Worm (Caenorhabditis elegans) whole organism, early embryonic: ENCODE measurements around the gene cul-2.

Source experiments
- B0310.2 ChIP-seq: sonication (generic microtip); optimal IDR thresholded peaks from 2 replicates; lab custom pipeline; 2016; ENCODE audit warnings: mild to moderate bottlenecking, missing genetic modification characterization, missing compliant biosample characterization
- F13C5.2 ChIP-seq: sonication (generic microtip); optimal IDR thresholded peaks from 2 replicates; lab custom pipeline; 2017; ENCODE audit warnings: mild to moderate bottlenecking, missing genetic modification characterization, inconsistent platforms, missing compliant biosample characterization
- aly-1 ChIP-seq: sonication (generic microtip); optimal IDR thresholded peaks from 2 replicates; lab custom pipeline; 2016; ENCODE audit warnings: missing genetic modification characterization, missing compliant biosample characterization
- ama-1 ChIP-seq: fragments of 150-350 bp; optimal IDR thresholded peaks from 2 replicates; lab custom pipeline; 2014
- ceh-13 ChIP-seq: fragments of 200-800 bp; sonication (Bioruptor generic); optimal IDR thresholded peaks from 2 replicates; lab custom pipeline; 2018; ENCODE audit warnings: mild to moderate bottlenecking, missing genetic modification characterization, missing compliant biosample characterization
- ceh-36 ChIP-seq: sonication (generic microtip); optimal IDR thresholded peaks from 2 replicates; lab custom pipeline; 2016; ENCODE audit warnings: missing genetic modification characterization, inconsistent platforms, missing compliant biosample characterization
- ets-7 ChIP-seq: sonication (generic microtip); optimal IDR thresholded peaks from 2 replicates; lab custom pipeline; 2016; ENCODE audit warnings: missing genotype, missing genetic modification characterization, missing compliant biosample characterization
- flt-1 ChIP-seq: fragments of 200-800 bp; sonication (Bioruptor generic); IDR thresholded peaks from 2 replicates; pipeline ENCODE4 v1.3.6; 2022; ENCODE audit warnings: missing genetic modification characterization, missing compliant biosample characterization
- hmbx-1 ChIP-seq: sonication (generic microtip); optimal IDR thresholded peaks from 2 replicates; lab custom pipeline; 2016; ENCODE audit warnings: mild to moderate bottlenecking, missing genetic modification characterization, missing compliant biosample characterization
- hmg-4 ChIP-seq: fragments of 200-800 bp; sonication (Bioruptor generic); optimal IDR thresholded peaks from 2 replicates; lab custom pipeline; 2018; ENCODE audit warnings: mild to moderate bottlenecking, missing genetic modification characterization, missing compliant biosample characterization
- hnd-1 ChIP-seq: sonication (generic microtip); optimal IDR thresholded peaks from 2 replicates; lab custom pipeline; 2016; ENCODE audit warnings: missing genetic modification characterization, missing compliant biosample characterization
- pes-1 ChIP-seq: fragments of 200-800 bp; sonication (Bioruptor generic); IDR thresholded peaks from 2 replicates; pipeline ENCODE4 v1.3.6; 2022; ENCODE audit warnings: missing genetic modification reagents, missing genetic modification characterization, missing compliant biosample characterization
- scrt-1 ChIP-seq: fragments of 200-800 bp; sonication (Bioruptor generic); IDR thresholded peaks from 2 replicates; pipeline ENCODE4 v1.3.6; 2022; ENCODE audit warnings: missing genetic modification characterization, missing compliant biosample characterization
- sea-1 ChIP-seq: fragments of 200-800 bp; sonication (Bioruptor generic); conservative IDR thresholded peaks from 2 replicates; pipeline ENCODE4 v1.3.6; 2022; ENCODE audit warnings: missing genetic modification characterization, missing compliant biosample characterization
- tbx-11 ChIP-seq: fragments of 200-800 bp; sonication (Bioruptor generic); IDR thresholded peaks from 2 replicates; pipeline ENCODE4 v1.3.6; 2022; ENCODE audit warnings: missing genetic modification characterization, missing compliant biosample characterization
- tbx-37 ChIP-seq: fragments of 200-800 bp; sonication (Bioruptor generic); conservative IDR thresholded peaks from 2 replicates; pipeline ENCODE4 v1.3.6; 2022; ENCODE audit warnings: missing genetic modification reagents, missing genetic modification characterization, missing compliant biosample characterization
- tra-4 ChIP-seq: sonication (generic microtip); optimal IDR thresholded peaks from 2 replicates; lab custom pipeline; 2017; ENCODE audit warnings: missing genetic modification characterization, missing compliant biosample characterization

cul-2 gene

DNA sequence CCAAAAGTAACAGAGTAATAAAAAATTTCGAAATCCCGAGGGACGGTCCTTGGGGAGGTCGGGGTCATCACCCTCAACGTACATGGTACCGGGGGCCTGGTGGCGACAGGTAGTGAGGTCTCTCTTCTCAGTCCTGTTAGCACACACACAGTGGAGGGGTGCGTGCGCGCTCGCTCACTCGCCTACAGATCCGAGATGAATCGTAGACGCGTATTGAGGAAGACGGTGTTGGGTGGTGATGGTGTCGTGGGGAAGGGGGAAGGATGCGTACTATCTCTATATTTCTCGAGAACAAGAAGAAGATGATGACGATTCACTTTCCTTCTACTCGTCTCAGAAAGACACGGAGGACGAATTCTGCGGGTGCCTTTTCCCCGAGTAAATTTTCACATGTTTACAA is 26.7 kb downstream of the cul-2 start:
- no peak for TF ChIP-seq pes-1 (GFP tag; lab: Robert Waterston, UW)
- TF ChIP-seq ama-1 (lab: Kevin White, UChicago), result no peak
- TF ChIP-seq tra-4 (tag; lab: Kevin White, UChicago), result no peak
- no peak for TF ChIP-seq ceh-13 (GFP tag; lab: Kevin White, UChicago)
- TF ChIP-seq hmg-4, result peak; percentile 62
- no peak for TF ChIP-seq aly-1 (tag; lab: Kevin White, UChicago)
- no peak for TF ChIP-seq hmbx-1 (tag; lab: Kevin White, UChicago)
- peak; percentile 38; the same call in 1 of the 2 replicates for TF ChIP-seq sea-1 (GFP tag; lab: Robert Waterston, UW)
- TF ChIP-seq scrt-1 (GFP tag; lab: Robert Waterston, UW), result 0 out of 2 replicates have a peak, but pooled peaks have one; percentile 46
- no peak for TF ChIP-seq B0310.2 (tag; lab: Kevin White, UChicago)
- TF ChIP-seq tbx-11 (GFP tag; lab: Robert Waterston, UW), result no peak
- TF ChIP-seq tbx-37 (GFP tag; lab: Robert Waterston, UW), result no peak
- no peak for TF ChIP-seq hnd-1 (tag; lab: Kevin White, UChicago)
- no peak for TF ChIP-seq ets-7 (tag; lab: Kevin White, UChicago)
- no peak for TF ChIP-seq F13C5.2 (tag; lab: Kevin White, UChicago)
- TF ChIP-seq ceh-36 (tag; lab: Kevin White, UChicago), result no peak
- peak; percentile 26; the same call in 1 of the 2 replicates for TF ChIP-seq flt-1 (GFP tag; lab: Robert Waterston, UW)

DNA sequence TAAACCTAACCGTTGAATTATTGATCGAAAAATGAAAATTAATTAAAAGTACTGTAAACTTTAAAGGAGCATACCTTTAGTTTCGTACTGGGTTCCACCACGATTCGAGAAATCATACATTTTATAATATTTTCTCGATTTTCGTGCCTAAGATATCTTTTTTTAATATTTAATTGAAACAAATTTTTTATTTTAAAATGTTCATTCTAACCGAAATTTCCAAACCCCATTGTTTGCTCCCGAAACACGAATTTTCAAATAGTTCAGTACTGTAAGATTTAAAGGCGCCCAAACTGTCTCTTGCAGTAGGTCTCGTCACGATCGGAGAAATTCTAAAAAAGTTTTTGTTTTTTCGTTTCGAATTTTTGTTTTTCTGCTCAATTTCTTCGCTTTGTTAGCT is 27.9 kb downstream of the cul-2 start:
- no peak for TF ChIP-seq aly-1 (tag; lab: Kevin White, UChicago)
- no peak for TF ChIP-seq scrt-1 (GFP tag; lab: Robert Waterston, UW)
- TF ChIP-seq ets-7 (tag; lab: Kevin White, UChicago), result no peak
- TF ChIP-seq B0310.2 (tag; lab: Kevin White, UChicago), result no peak
- TF ChIP-seq ceh-13 (GFP tag; lab: Kevin White, UChicago), result no peak
- no peak for TF ChIP-seq flt-1 (GFP tag; lab: Robert Waterston, UW)
- no peak for TF ChIP-seq ama-1 (lab: Kevin White, UChicago)
- TF ChIP-seq tbx-11 (GFP tag; lab: Robert Waterston, UW), result no peak

DNA sequence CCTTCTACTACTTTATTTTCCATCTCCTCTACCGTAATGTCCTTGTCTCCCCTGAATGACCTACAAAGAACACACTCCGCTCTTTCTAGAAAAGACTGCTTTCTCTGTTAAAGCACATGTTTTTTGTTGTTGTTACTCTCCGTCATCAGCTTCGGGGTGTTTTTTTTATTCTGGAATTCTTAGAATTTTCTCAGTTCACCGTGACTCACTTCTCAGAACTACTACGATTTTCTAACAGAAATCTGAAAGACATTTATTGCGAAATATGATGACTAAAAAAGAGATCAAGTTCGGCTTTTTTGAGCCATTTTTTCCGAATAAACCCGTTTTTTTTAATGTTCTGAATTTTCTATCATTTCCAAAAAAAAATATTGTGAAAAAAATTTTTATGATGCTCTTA is 29.2 kb downstream of the cul-2 start:
- TF ChIP-seq pes-1 (GFP tag; lab: Robert Waterston, UW) (no peak), scrt-1 (GFP tag; lab: Robert Waterston, UW) (no peak), B0310.2 (tag; lab: Kevin White, UChicago) (no peak), ets-7 (tag; lab: Kevin White, UChicago) (no peak), ama-1 (lab: Kevin White, UChicago) (no peak), hmbx-1 (tag; lab: Kevin White, UChicago) (no peak), tbx-37 (GFP tag; lab: Robert Waterston, UW) (no peak), tra-4 (tag; lab: Kevin White, UChicago) (no peak), aly-1 (tag; lab: Kevin White, UChicago) (no peak), flt-1 (GFP tag; lab: Robert Waterston, UW) (no peak), ceh-36 (tag; lab: Kevin White, UChicago) (no peak), tbx-11 (GFP tag; lab: Robert Waterston, UW) (no peak), hnd-1 (tag; lab: Kevin White, UChicago) (no peak), sea-1 (GFP tag; lab: Robert Waterston, UW) (no peak), F13C5.2 (tag; lab: Kevin White, UChicago) (no peak), hmg-4 (no peak), ceh-13 (GFP tag; lab: Kevin White, UChicago) (no peak)

ce11 chrIII:13716831-13717230 is 29.8 kb downstream of the cul-2 start:
- TF ChIP-seq tbx-11 (GFP tag; lab: Robert Waterston, UW), result no peak
- TF ChIP-seq scrt-1 (GFP tag; lab: Robert Waterston, UW), result no peak
- TF ChIP-seq F13C5.2 (tag; lab: Kevin White, UChicago), result no peak
- TF ChIP-seq ets-7 (tag; lab: Kevin White, UChicago), result no peak
- no peak for TF ChIP-seq hmbx-1 (tag; lab: Kevin White, UChicago)
- TF ChIP-seq hnd-1 (tag; lab: Kevin White, UChicago), result no peak

- TF ChIP-seq aly-1 (tag; lab: Kevin White, UChicago) (no peak), hmg-4 (peak; percentile 92), tbx-11 (GFP tag; lab: Robert Waterston, UW) (0 out of 2 replicates have a peak, but pooled peaks have one; percentile 36)
These were observed 30.4 kb downstream of the cul-2 start for ce11 chrIII:13717505-13717904.

DNA sequence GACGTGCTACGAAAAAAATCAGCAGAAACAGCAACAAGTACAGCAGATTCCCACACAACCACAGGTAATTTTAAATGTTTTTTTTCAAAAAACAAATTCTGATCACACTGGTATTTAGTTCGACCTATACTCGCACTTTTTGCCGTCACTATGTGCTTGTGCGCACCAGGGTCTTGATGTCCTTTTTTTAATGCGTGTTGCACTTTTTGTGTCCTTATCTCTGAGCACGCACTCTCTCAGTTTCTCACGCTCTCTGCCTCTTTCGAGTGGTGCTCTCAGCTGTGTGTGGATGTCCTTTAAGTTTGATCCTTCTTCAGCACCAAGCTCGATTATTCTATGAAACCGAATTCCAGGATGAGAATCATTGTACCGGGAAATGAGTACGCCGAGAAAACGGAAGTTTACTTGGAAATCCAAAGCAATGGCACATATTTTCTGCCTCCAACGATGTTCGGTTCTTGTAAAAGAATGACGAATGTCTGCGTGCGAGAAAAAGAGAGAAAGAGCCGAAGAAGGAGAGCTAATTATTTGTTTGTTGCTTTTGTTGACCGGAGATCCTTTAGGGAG is 31.4 kb downstream of the cul-2 start:
- TF ChIP-seq aly-1 (tag; lab: Kevin White, UChicago) (no peak), hmg-4 (no peak), B0310.2 (tag; lab: Kevin White, UChicago) (no peak), tbx-37 (GFP tag; lab: Robert Waterston, UW) (no peak), hnd-1 (tag; lab: Kevin White, UChicago) (no peak), tbx-11 (GFP tag; lab: Robert Waterston, UW) (no peak), ceh-13 (GFP tag; lab: Kevin White, UChicago) (no peak), hmbx-1 (tag; lab: Kevin White, UChicago) (no peak), ets-7 (tag; lab: Kevin White, UChicago) (no peak), pes-1 (GFP tag; lab: Robert Waterston, UW) (no peak)

DNA sequence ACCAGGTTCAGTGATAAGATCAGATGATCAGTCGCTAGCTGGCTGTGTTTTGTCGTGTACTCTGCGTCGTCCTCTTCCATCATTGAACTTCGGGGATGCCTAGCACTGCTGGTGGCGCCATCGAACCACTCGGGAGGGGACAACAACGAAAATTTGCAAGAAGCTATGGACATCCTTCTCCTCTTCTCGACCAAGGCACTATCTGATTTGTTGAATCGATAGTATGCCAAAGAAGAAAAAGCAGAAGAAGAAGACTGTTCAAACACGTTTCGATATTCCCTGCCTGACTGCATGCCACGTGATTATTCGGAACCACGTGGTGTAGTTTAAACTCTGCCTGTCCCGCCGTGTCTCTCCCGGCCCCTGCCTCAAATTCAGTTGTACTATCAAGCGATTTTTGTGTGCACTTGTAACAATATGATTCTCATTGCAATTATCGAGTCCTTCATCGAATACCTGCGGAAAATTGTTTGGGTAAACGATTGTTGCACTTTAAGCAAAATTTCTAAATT is 32.2 kb downstream of the cul-2 start:
- no peak for TF ChIP-seq ceh-13 (GFP tag; lab: Kevin White, UChicago)
- TF ChIP-seq ceh-36 (tag; lab: Kevin White, UChicago), result no peak
- TF ChIP-seq sea-1 (GFP tag; lab: Robert Waterston, UW), result no peak
